Worm (Caenorhabditis elegans) whole organism, late embryonic: ENCODE results near the gene scl-1.

ENCODE experiments used
- F13H6.1 ChIP-seq: sonication (generic microtip); optimal IDR thresholded peaks from 2 replicates; lab custom pipeline; 2016; ENCODE audit warnings: missing genetic modification characterization, missing compliant biosample characterization
- K02D7.2 ChIP-seq: sonication (generic microtip); optimal IDR thresholded peaks from 2 replicates; lab custom pipeline; 2017; ENCODE audit warnings: mild to moderate bottlenecking, missing genetic modification characterization, missing compliant biosample characterization
- T23F11.4 ChIP-seq: fragments of 200-800 bp; sonication (Bioruptor generic); optimal IDR thresholded peaks from 2 replicates; lab custom pipeline; 2018; ENCODE audit warnings: mild to moderate bottlenecking, missing genetic modification characterization, missing compliant biosample characterization
- Y22D7AL.16 ChIP-seq: sonication (generic microtip); optimal IDR thresholded peaks from 2 replicates; lab custom pipeline; 2016; ENCODE audit warnings: missing genetic modification characterization, missing compliant biosample characterization
- ama-1 ChIP-seq: fragments of 150-350 bp; optimal IDR thresholded peaks from 2 replicates; lab custom pipeline; 2014
- ceh-14 ChIP-seq: sonication (generic microtip); optimal IDR thresholded peaks from 2 replicates; lab custom pipeline; 2016; ENCODE audit warnings: missing genotype, missing genetic modification characterization, missing compliant biosample characterization
- ceh-18 ChIP-seq: sonication (generic microtip); optimal IDR thresholded peaks from 2 replicates; lab custom pipeline; 2016; ENCODE audit warnings: missing genetic modification characterization, missing compliant biosample characterization
- ceh-19 ChIP-seq: fragments of 200-800 bp; sonication (Bioruptor generic); optimal IDR thresholded peaks from 2 replicates; lab custom pipeline; 2018; ENCODE audit warnings: mild to moderate bottlenecking, missing genetic modification characterization, missing compliant biosample characterization
- ceh-22 ChIP-seq: sonication (generic microtip); optimal IDR thresholded peaks from 2 replicates; lab custom pipeline; 2017; ENCODE audit warnings: missing biosample characterization, missing genetic modification characterization
- ceh-30 ChIP-seq: fragments of 150-350 bp; optimal IDR thresholded peaks from 2 replicates; lab custom pipeline; 2014; ENCODE audit warnings: missing biosample characterization, missing genetic modification characterization
- ceh-31 ChIP-seq: sonication (generic microtip); optimal IDR thresholded peaks from 2 replicates; lab custom pipeline; 2016; ENCODE audit warnings: missing genetic modification characterization, missing compliant biosample characterization
- ceh-34 ChIP-seq: sonication (generic microtip); optimal IDR thresholded peaks from 2 replicates; lab custom pipeline; 2016; ENCODE audit warnings: mild to moderate bottlenecking, missing genetic modification characterization, missing compliant biosample characterization
- ceh-48 ChIP-seq: sonication (generic microtip); optimal IDR thresholded peaks from 2 replicates; lab custom pipeline; 2016; ENCODE audit warnings: missing genetic modification characterization, inconsistent platforms, missing compliant biosample characterization
- ceh-6 ChIP-seq: fragments of 200-800 bp; sonication (Bioruptor generic); optimal IDR thresholded peaks from 2 replicates; lab custom pipeline; 2018; ENCODE audit warnings: mild to moderate bottlenecking, missing genetic modification characterization, missing compliant biosample characterization
- dmd-4 ChIP-seq: sonication (generic microtip); optimal IDR thresholded peaks from 2 replicates; lab custom pipeline; 2016; ENCODE audit warnings: borderline replicate concordance, missing genetic modification characterization, missing compliant biosample characterization
- elt-2 ChIP-seq: sonication (generic microtip); optimal IDR thresholded peaks from 2 replicates; lab custom pipeline; 2016; ENCODE audit warnings: missing genetic modification reagents, missing genetic modification characterization, missing compliant biosample characterization
- elt-4 ChIP-seq: sonication (generic microtip); optimal IDR thresholded peaks from 2 replicates; lab custom pipeline; 2016; ENCODE audit warnings: missing genetic modification characterization, missing compliant biosample characterization
- eyg-1 ChIP-seq: sonication (generic microtip); optimal IDR thresholded peaks from 2 replicates; lab custom pipeline; 2016; ENCODE audit warnings: missing genotype, missing genetic modification characterization, missing compliant biosample characterization
- fax-1 ChIP-seq: sonication (generic microtip); optimal IDR thresholded peaks from 2 replicates; lab custom pipeline; 2016; ENCODE audit warnings: missing genotype, missing genetic modification characterization, missing compliant biosample characterization
- fkh-10 ChIP-seq: fragments of 150-350 bp; optimal IDR thresholded peaks from 2 replicates; lab custom pipeline; 2014; ENCODE audit warnings: missing biosample characterization, missing genetic modification reagents, missing genetic modification characterization
- fkh-6 ChIP-seq: sonication (generic microtip); optimal IDR thresholded peaks from 2 replicates; lab custom pipeline; 2016; ENCODE audit warnings: missing genetic modification characterization, missing compliant biosample characterization
- gmeb-2 ChIP-seq: sonication (generic microtip); optimal IDR thresholded peaks from 2 replicates; lab custom pipeline; 2016; ENCODE audit warnings: missing genetic modification characterization, inconsistent platforms, missing compliant biosample characterization
- hlh-30 ChIP-seq: sonication (generic microtip); optimal IDR thresholded peaks from 2 replicates; lab custom pipeline; 2017; ENCODE audit warnings: antibody characterized with exemption, missing genetic modification characterization, missing compliant biosample characterization; ENCODE audit not compliant: insufficient read depth
- hlh-6 ChIP-seq: sonication (generic microtip); optimal IDR thresholded peaks from 2 replicates; lab custom pipeline; 2016; ENCODE audit warnings: missing genotype, missing genetic modification characterization, missing compliant biosample characterization
- madf-2 ChIP-seq: sonication (generic microtip); optimal IDR thresholded peaks from 2 replicates; lab custom pipeline; 2017; ENCODE audit warnings: missing genetic modification characterization, missing compliant biosample characterization
- mec-3 ChIP-seq: sonication (generic microtip); optimal IDR thresholded peaks from 2 replicates; lab custom pipeline; 2016; ENCODE audit warnings: borderline replicate concordance, missing genetic modification characterization, missing compliant biosample characterization
- nfya-1 ChIP-seq: sonication (generic microtip); optimal IDR thresholded peaks from 2 replicates; lab custom pipeline; 2017; ENCODE audit warnings: missing genetic modification characterization, mild to moderate bottlenecking, missing compliant biosample characterization, antibody characterized with exemption, moderate library complexity
- nhr-11 ChIP-seq: fragments of 150-350 bp; optimal IDR thresholded peaks from 2 replicates; lab custom pipeline; 2014; ENCODE audit warnings: missing biosample characterization, missing genetic modification characterization
- nhr-232 ChIP-seq: sonication (generic microtip); optimal IDR thresholded peaks from 2 replicates; lab custom pipeline; 2016; ENCODE audit warnings: missing genetic modification characterization, missing compliant biosample characterization
- pag-3 ChIP-seq: sonication (generic microtip); optimal IDR thresholded peaks from 2 replicates; lab custom pipeline; 2016; ENCODE audit warnings: missing compliant biosample characterization, missing genetic modification characterization, borderline replicate concordance
- pat-9 ChIP-seq: fragments of 200-800 bp; sonication (Bioruptor generic); optimal IDR thresholded peaks from 2 replicates; lab custom pipeline; 2018; ENCODE audit warnings: mild to moderate bottlenecking, missing genetic modification characterization, moderate library complexity, missing compliant biosample characterization
- pax-1 ChIP-seq: fragments of 150-350 bp; optimal IDR thresholded peaks from 2 replicates; lab custom pipeline; 2014; ENCODE audit warnings: missing biosample characterization, missing genetic modification characterization
- pha-2 ChIP-seq: sonication (generic microtip); optimal IDR thresholded peaks from 2 replicates; lab custom pipeline; 2017; ENCODE audit warnings: mild to moderate bottlenecking, missing genetic modification characterization, missing compliant biosample characterization
- pqm-1 ChIP-seq: sonication (generic microtip); optimal IDR thresholded peaks from 2 replicates; lab custom pipeline; 2016; ENCODE audit warnings: missing genetic modification characterization, missing compliant biosample characterization
- pros-1 ChIP-seq: fragments of 150-350 bp; optimal IDR thresholded peaks from 2 replicates; lab custom pipeline; 2014; ENCODE audit warnings: missing biosample characterization, missing genetic modification reagents, missing genetic modification characterization
- ref-2 ChIP-seq: sonication (generic microtip); optimal IDR thresholded peaks from 2 replicates; lab custom pipeline; 2016; ENCODE audit warnings: missing genetic modification characterization, missing compliant biosample characterization
- rnt-1 ChIP-seq: sonication (generic microtip); optimal IDR thresholded peaks from 2 replicates; lab custom pipeline; 2016; ENCODE audit warnings: missing genetic modification characterization, missing compliant biosample characterization
- sdc-2 ChIP-seq: sonication (generic microtip); optimal IDR thresholded peaks from 2 replicates; lab custom pipeline; 2016; ENCODE audit warnings: missing genotype, missing genetic modification characterization, missing compliant biosample characterization
- sox-2 ChIP-seq: fragments of 200-800 bp; sonication (Bioruptor generic); IDR thresholded peaks from 2 replicates; pipeline ENCODE4 v1.3.6; 2022; ENCODE audit warnings: missing genetic modification reagents, missing genetic modification characterization, missing compliant biosample characterization
- sox-4 ChIP-seq: sonication (generic microtip); optimal IDR thresholded peaks from 2 replicates; lab custom pipeline; 2017; ENCODE audit warnings: mild to moderate bottlenecking, missing genetic modification characterization, inconsistent platforms, missing compliant biosample characterization
- syd-9 ChIP-seq: sonication (generic microtip); optimal IDR thresholded peaks from 2 replicates; lab custom pipeline; 2016; ENCODE audit warnings: mild to moderate bottlenecking, missing genetic modification characterization, moderate library complexity, missing compliant biosample characterization
- tbx-2 ChIP-seq: sonication (generic microtip); optimal IDR thresholded peaks from 2 replicates; lab custom pipeline; 2016; ENCODE audit warnings: missing genetic modification characterization, missing compliant biosample characterization
- tbx-7 ChIP-seq: sonication (generic microtip); optimal IDR thresholded peaks from 2 replicates; lab custom pipeline; 2016; ENCODE audit warnings: missing genotype, missing genetic modification characterization, missing compliant biosample characterization
- ttx-3 ChIP-seq: sonication (generic microtip); optimal IDR thresholded peaks from 2 replicates; lab custom pipeline; 2016; ENCODE audit warnings: missing genetic modification reagents, missing genetic modification characterization, missing compliant biosample characterization
- unc-3 ChIP-seq, 2 experiments: fragments of 200-800 bp in 1 of 2; sonication (Bioruptor generic) in 1 of 2; sonication (generic microtip) in 1 of 2; conservative IDR thresholded peaks in 1 of 2; optimal IDR thresholded peaks in 1 of 2; 2 replicates each; pipeline versions ENCODE4 v1.3.6 to Lab custom; 2016 to 2022; ENCODE audit warnings: missing compliant biosample characterization in 2 of 2, missing genetic modification characterization in 2 of 2, missing genetic modification reagents in 1 of 2
- unc-42 ChIP-seq: sonication (generic microtip); optimal IDR thresholded peaks from 2 replicates; lab custom pipeline; 2016; ENCODE audit warnings: missing genotype, missing genetic modification characterization, missing compliant biosample characterization
- unc-55 ChIP-seq: sonication (generic microtip); optimal IDR thresholded peaks from 2 replicates; lab custom pipeline; 2017; ENCODE audit warnings: missing biosample characterization, missing genetic modification reagents, missing genetic modification characterization
- zip-5 ChIP-seq: sonication (generic microtip); optimal IDR thresholded peaks from 2 replicates; lab custom pipeline; 2016; ENCODE audit warnings: missing genetic modification characterization, missing compliant biosample characterization
- ztf-16 ChIP-seq: sonication (generic microtip); optimal IDR thresholded peaks from 2 replicates; lab custom pipeline; 2017; ENCODE audit warnings: missing genetic modification characterization, missing compliant biosample characterization

scl-1 gene

ce11 chrIV:13090967-13091366 is 34.8 kb downstream of the scl-1 start, which contains the start of gene col-132:
TSS of gene col-132 (minus strand) at chrIV:13091067.
- TF ChIP-seq ceh-48 (no peak), unc-42 (no peak), pag-3 (tag; lab: Kevin White, UChicago) (no peak), eyg-1 (tag; lab: Kevin White, UChicago) (no peak), ceh-19 (GFP tag; lab: Kevin White, UChicago) (no peak), sox-2 (GFP tag; lab: Robert Waterston, UW) (no peak), pros-1 (no peak), fax-1 (tag; lab: Kevin White, UChicago) (no peak), mec-3 (tag; lab: Kevin White, UChicago) (no peak), ceh-6 (GFP tag; lab: Kevin White, UChicago) (no peak), unc-55 (GFP tag; lab: Kevin White, UChicago) (no peak), elt-4 (no peak), nfya-1 (tag; lab: Kevin White, UChicago) (no peak), Y22D7AL.16 (tag; lab: Kevin White, UChicago) (no peak), hlh-30 (tag; lab: Kevin White, UChicago) (no peak), rnt-1 (tag; lab: Kevin White, UChicago) (no peak), gmeb-2 (tag; lab: Kevin White, UChicago) (no peak), ceh-18 (tag; lab: Kevin White, UChicago) (no peak), tbx-7 (tag; lab: Kevin White, UChicago) (no peak), tbx-2 (tag; lab: Kevin White, UChicago) (no peak)
- TF ChIP-seq, all 69 proteins: peak for 0

DNA sequence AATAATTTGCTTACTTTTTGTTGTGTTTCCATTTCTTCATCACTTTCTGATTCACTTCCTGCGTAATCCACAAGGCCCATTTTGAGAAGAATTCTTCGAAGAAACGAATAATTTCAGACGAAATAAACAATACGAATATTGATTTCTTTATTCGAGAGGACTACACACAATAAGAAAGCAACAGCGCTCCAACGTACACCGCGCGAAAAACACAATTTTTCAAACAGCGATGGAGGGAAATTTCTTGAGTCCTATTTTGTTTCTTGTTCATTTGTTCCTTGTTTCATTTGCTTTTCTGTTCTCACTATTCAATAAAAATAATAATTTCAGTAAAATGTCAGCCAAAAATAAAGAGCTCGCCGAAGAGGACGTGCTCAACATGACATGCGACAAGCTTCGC is 37.6 kb downstream of the scl-1 start, which contains the start of the genes prcc-1 and C39E9.12:
TSS of gene prcc-1 (minus strand) at position 119 of the 400 bp plus-strand sequence.
TSS of gene C39E9.12 (plus strand) at position 331 of the 400 bp plus-strand sequence.
- TF ChIP-seq nhr-11 (tag; lab: Kevin White, UChicago) (no peak), ceh-34 (tag; lab: Kevin White, UChicago) (no peak), elt-4 (no peak), pag-3 (tag; lab: Kevin White, UChicago) (no peak), hlh-6 (tag; lab: Kevin White, UChicago) (no peak), ceh-14 (tag; lab: Kevin White, UChicago) (no peak), elt-2 (tag; lab: Kevin White, UChicago) (no peak), ama-1 (no peak), pros-1 (no peak), sox-4 (no peak), dmd-4 (tag; lab: Kevin White, UChicago) (no peak), K02D7.2 (tag; lab: Kevin White, UChicago) (no peak), pha-2 (no peak), fax-1 (tag; lab: Kevin White, UChicago) (peak; percentile 22), ceh-18 (tag; lab: Kevin White, UChicago) (peak; percentile 1), ref-2 (no peak), tbx-2 (tag; lab: Kevin White, UChicago) (no peak), pat-9 (no peak), fkh-10 (GFP tag; lab: Kevin White, UChicago) (no peak), ceh-30 (tag; lab: Kevin White, UChicago) (no peak), pqm-1 (tag; lab: Kevin White, UChicago) (no peak), pax-1 (no peak), sdc-2 (no peak), mec-3 (tag; lab: Kevin White, UChicago) (no peak), unc-3 (GFP tag; conservative IDR thresholded peaks at IDR 0.05; lab: Robert Waterston, UW) (no peak), unc-3 (tag; optimal IDR thresholded peaks at IDR 0.05; lab: Kevin White, UChicago) (no peak), unc-55 (GFP tag; lab: Kevin White, UChicago) (no peak), ttx-3 (tag; lab: Kevin White, UChicago) (no peak), F13H6.1 (tag; lab: Kevin White, UChicago) (no peak), ceh-22 (tag; lab: Kevin White, UChicago) (no peak), fkh-6 (tag; lab: Kevin White, UChicago) (no peak), ztf-16 (no peak), ceh-31 (tag; lab: Kevin White, UChicago) (peak; percentile 33), unc-42 (peak; percentile 43), syd-9 (no peak), Y22D7AL.16 (tag; lab: Kevin White, UChicago) (no peak), nhr-232 (no peak), tbx-7 (tag; lab: Kevin White, UChicago) (no peak), zip-5 (tag; lab: Kevin White, UChicago) (no peak), nfya-1 (tag; lab: Kevin White, UChicago) (peak; percentile 61), T23F11.4 (GFP tag; lab: Kevin White, UChicago) (no peak), ceh-48 (peak; percentile 65), madf-2 (tag; lab: Kevin White, UChicago) (no peak)
